Worm (Caenorhabditis elegans): ENCODE data around the gene nlp-101.

nlp-101 gene

DNA sequence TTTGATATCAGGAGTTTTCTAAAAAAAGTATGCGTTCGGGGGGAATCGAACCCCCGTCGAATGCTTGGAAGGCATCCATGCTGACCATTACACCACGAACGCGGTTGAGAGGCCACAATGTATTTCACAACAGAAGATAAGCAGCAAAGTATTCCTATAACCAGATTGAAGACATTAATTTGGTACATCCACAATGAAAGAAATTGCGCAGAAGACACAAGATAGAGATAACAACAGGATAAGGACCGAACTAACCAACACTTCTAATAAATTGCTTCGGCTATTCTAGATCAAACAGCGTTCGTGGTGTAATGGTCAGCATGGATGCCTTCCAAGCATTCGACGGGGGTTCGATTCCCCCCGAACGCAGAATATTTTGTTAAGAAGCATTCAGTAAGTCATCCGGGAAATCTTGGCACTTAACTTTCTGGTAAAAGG lies 44.4 kb upstream of the nlp-101 start (continued):
- TF ChIP-seq repo-1 (tag; optimal IDR thresholded peaks at IDR 0.05) (peak; percentile 70), snpc-1.1 (tag; optimal IDR thresholded peaks at IDR 0.05; ENCODE audit: insufficient read depth) (peak; percentile 2), somi-1 (GFP tag; optimal IDR thresholded peaks at IDR 0.05) (no peak), Y95B8A.8 (GFP tag; IDR thresholded peaks at IDR 0.05) (no peak), hmg-20 (GFP tag; IDR thresholded peaks at IDR 0.05) (peak; percentile 17; the same call in 1 of the 2 replicates), mes-4 (tag; optimal IDR thresholded peaks at IDR 0.05) (peak; percentile 79), lir-1 (GFP tag; conservative IDR thresholded peaks at IDR 0.05) (peak; percentile 42; the same call in 1 of the 2 replicates), F10E7.11 (tag; optimal IDR thresholded peaks at IDR 0.05) (peak; percentile 15), Y79H2A.3 (GFP tag; conservative IDR thresholded peaks at IDR 0.05) (0 out of 2 replicates have a peak, but pooled peaks have one; percentile 48), lin-40 (tag; optimal IDR thresholded peaks at IDR 0.05) (peak; percentile 74), ceh-40 (GFP tag; IDR thresholded peaks at IDR 0.05) (peak; percentile 42; the same call in 1 of the 2 replicates), dpl-1 (GFP tag; optimal IDR thresholded peaks at IDR 0.05) (no peak), cebp-2 (GFP tag; IDR thresholded peaks at IDR 0.05) (no peak), ceh-91 (GFP tag; IDR thresholded peaks at IDR 0.05) (no peak), sea-2 (GFP tag; IDR thresholded peaks at IDR 0.05) (no peak), attf-6 (GFP tag; IDR thresholded peaks at IDR 0.05) (no peak), pha-4 (tag; optimal IDR thresholded peaks at IDR 0.05) (no peak), aptf-2 (GFP tag; conservative IDR thresholded peaks at IDR 0.05) (no peak), Y67H2A.10 (GFP tag; conservative IDR thresholded peaks at IDR 0.05) (no peak), ztf-6 (GFP tag; IDR thresholded peaks at IDR 0.05) (0 out of 2 replicates have a peak, but pooled peaks have one; percentile 30), egrh-3 (GFP tag; IDR thresholded peaks at IDR 0.05) (peak; percentile 25; the same call in 1 of the 2 replicates), F49E8.2 (tag; optimal IDR thresholded peaks at IDR 0.05; ENCODE audit: insufficient read depth) (no peak), F57A8.1 (GFP tag; optimal IDR thresholded peaks at IDR 0.05) (peak; percentile 39), him-1 (tag; optimal IDR thresholded peaks at IDR 0.05) (peak; percentile 79), snpc-1.3 (tag; optimal IDR thresholded peaks at IDR 0.05; ENCODE audit: insufficient read depth) (peak; percentile 50), ztf-18 (tag; optimal IDR thresholded peaks at IDR 0.05) (peak; percentile 62), ztf-22 (GFP tag; optimal IDR thresholded peaks at IDR 0.05) (peak; percentile 5), Y56A3A.18 (GFP tag; IDR thresholded peaks at IDR 0.05) (peak; percentile 67; the same call in 1 of the 2 replicates), B0261.1 (tag; optimal IDR thresholded peaks at IDR 0.05) (peak; percentile 91), zfh-2 (GFP tag; conservative IDR thresholded peaks at IDR 0.05) (no peak)

DNA sequence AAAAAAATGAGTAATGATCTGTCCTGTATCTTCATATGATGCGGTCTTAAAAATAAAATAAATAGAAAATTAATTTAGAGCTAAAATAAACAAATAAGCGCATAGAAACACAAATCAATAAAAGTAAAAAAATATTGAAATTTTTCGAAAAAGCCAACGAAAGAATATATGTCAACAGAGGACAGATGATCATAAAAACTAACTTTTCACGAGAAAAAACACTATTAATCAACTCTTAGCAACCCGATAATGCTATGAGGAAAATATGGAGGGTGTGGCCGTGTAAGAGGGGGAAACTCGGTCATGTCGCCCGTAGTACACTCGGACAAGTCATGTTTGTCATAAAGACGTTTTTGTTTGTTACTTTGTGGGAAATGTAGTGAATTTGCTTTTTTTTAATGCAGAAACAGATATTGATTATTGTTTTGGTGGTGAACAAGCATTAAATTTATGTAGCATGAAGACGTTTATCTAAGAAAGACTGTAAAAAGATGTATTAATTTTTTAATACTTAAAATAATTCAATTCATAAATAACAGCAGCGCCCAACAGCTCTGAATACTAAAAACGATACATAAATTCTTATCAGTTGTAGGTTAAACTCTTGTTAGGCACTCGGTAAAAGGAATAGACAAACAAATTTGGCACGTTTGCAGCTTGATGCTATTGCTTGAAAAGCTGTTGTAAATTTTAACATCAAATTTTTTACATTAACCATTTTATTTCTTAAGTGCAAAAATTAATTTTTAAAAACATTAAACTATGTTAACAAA lies 40.2 kb upstream of the nlp-101 start, which contains the start of gene adm-4:
adm-4 (minus strand) TSS at position 51 of the 773 bp plus-strand sequence.
- peak; percentile 71 for TF ChIP-seq ZK185.1 (tag; optimal IDR thresholded peaks at IDR 0.05; ENCODE audit: poor library complexity, severe bottlenecking)
- TF ChIP-seq K12H6.12 (tag; optimal IDR thresholded peaks at IDR 0.05), result peak; percentile 37
- no peak for TF ChIP-seq hsf-1 (GFP tag; IDR thresholded peaks at IDR 0.05)
- TF ChIP-seq nfya-1 (tag; optimal IDR thresholded peaks at IDR 0.05; ENCODE audit: borderline replicate concordance, insufficient read depth), result no peak
- peak; percentile 27 for TF ChIP-seq unc-130 (GFP tag; optimal IDR thresholded peaks at IDR 0.05)
- TF ChIP-seq lin-40 (tag; optimal IDR thresholded peaks at IDR 0.05), result peak; percentile 15
- no peak for TF ChIP-seq zim-3 (tag; optimal IDR thresholded peaks at IDR 0.05)
- TF ChIP-seq B0261.1 (tag; optimal IDR thresholded peaks at IDR 0.05), result no peak
